Fruit fly (Drosophila melanogaster) whole organism, embryonic: ENCODE data around the gene CG4393.

Source experiments
- Abd-B ChIP-seq: fragments of 200-800 bp; sonication (Bioruptor generic); optimal IDR thresholded peaks from 2 replicates; lab custom pipeline; 2018; ENCODE audit warnings: missing biosample characterization, mild to moderate bottlenecking, missing genetic modification characterization, moderate library complexity
- Adf1 ChIP-seq: fragments of 200-800 bp; sonication (Bioruptor generic); IDR thresholded peaks from 2 replicates; pipeline ENCODE4 v1.3.6; 2022; ENCODE audit warnings: missing biosample characterization, missing genetic modification characterization
- Asciz ChIP-seq: fragments of 200-800 bp; sonication (Bioruptor generic); optimal IDR thresholded peaks from 2 replicates; lab custom pipeline; 2017; ENCODE audit warnings: missing biosample characterization, mild to moderate bottlenecking, missing genetic modification characterization, missing genetic modification reagents
- Atf6 ChIP-seq: fragments of 200-800 bp; sonication (Bioruptor generic); IDR thresholded peaks from 2 replicates; pipeline ENCODE4 v1.3.6; 2022; ENCODE audit warnings: missing biosample characterization, missing genetic modification characterization
- CG10267 ChIP-seq: fragments of 200-800 bp; sonication (Bioruptor generic); optimal IDR thresholded peaks from 2 replicates; lab custom pipeline; 2018; ENCODE audit warnings: missing biosample characterization, mild to moderate bottlenecking, missing genetic modification characterization, moderate library complexity
- CG10366 ChIP-seq: fragments of 200-800 bp; sonication (Bioruptor generic); IDR thresholded peaks from 2 replicates; pipeline ENCODE4 v1.3.6; 2022; ENCODE audit warnings: missing biosample characterization, missing genetic modification characterization
- CG11085 ChIP-seq: fragments of 200-800 bp; sonication (Bioruptor generic); IDR thresholded peaks from 2 replicates; pipeline ENCODE4 v1.3.6; 2022; ENCODE audit warnings: missing biosample characterization, missing genetic modification characterization
- CG11504 ChIP-seq: fragments of 200-800 bp; sonication (Bioruptor generic); optimal IDR thresholded peaks from 3 replicates; lab custom pipeline; 2019; ENCODE audit warnings: missing biosample characterization, mild to moderate bottlenecking, missing genetic modification characterization, moderate library complexity
- CG12104 ChIP-seq: fragments of 200-800 bp; sonication (Bioruptor generic); optimal IDR thresholded peaks from 3 replicates; lab custom pipeline; 2016; ENCODE audit warnings: missing biosample characterization, missing genetic modification characterization
- CG1233 ChIP-seq: fragments of 200-800 bp; sonication (Bioruptor generic); optimal IDR thresholded peaks from 4 replicates; lab custom pipeline; 2018; ENCODE audit warnings: missing biosample characterization, mild to moderate bottlenecking, missing genetic modification characterization
- CG12391 ChIP-seq: fragments of 200-800 bp; sonication (Bioruptor generic); optimal IDR thresholded peaks from 3 replicates; lab custom pipeline; 2018; ENCODE audit warnings: missing biosample characterization, mild to moderate bottlenecking, missing genetic modification characterization, moderate library complexity
- CG12769 ChIP-seq: fragments of 200-800 bp; sonication (Bioruptor generic); optimal IDR thresholded peaks from 2 replicates; lab custom pipeline; 2019; ENCODE audit warnings: missing biosample characterization, mild to moderate bottlenecking, missing genetic modification characterization, moderate library complexity
- CG17912 ChIP-seq: fragments of 200-800 bp; sonication (Bioruptor generic); optimal IDR thresholded peaks from 2 replicates; lab custom pipeline; 2018; ENCODE audit warnings: missing biosample characterization, mild to moderate bottlenecking, missing genetic modification characterization
- CG2199 ChIP-seq: fragments of 200-800 bp; sonication (Bioruptor generic); IDR thresholded peaks from 3 replicates; pipeline ENCODE4 v1.3.6; 2022; ENCODE audit warnings: missing biosample characterization, missing genetic modification characterization
- CG30431 ChIP-seq: fragments of 200-800 bp; sonication (Bioruptor generic); optimal IDR thresholded peaks from 2 replicates; lab custom pipeline; 2017; ENCODE audit warnings: missing biosample characterization, missing genetic modification characterization
- CG34422 ChIP-seq: fragments of 200-800 bp; sonication (Bioruptor generic); IDR thresholded peaks from 3 replicates; pipeline ENCODE4 v1.3.6; 2022; ENCODE audit warnings: missing biosample characterization, missing genetic modification characterization
- CG4730 ChIP-seq: fragments of 200-800 bp; sonication (Bioruptor generic); IDR thresholded peaks from 2 replicates; pipeline ENCODE4 v1.3.6; 2022; ENCODE audit warnings: missing biosample characterization, missing genetic modification characterization
- Camta ChIP-seq: fragments of 200-800 bp; sonication (Bioruptor generic); optimal IDR thresholded peaks from 2 replicates; lab custom pipeline; 2016; ENCODE audit warnings: missing biosample characterization, missing genetic modification characterization
- CrebB ChIP-seq: fragments of 200-800 bp; sonication (Bioruptor generic); optimal IDR thresholded peaks from 3 replicates; lab custom pipeline; 2018; ENCODE audit warnings: missing biosample characterization, mild to moderate bottlenecking, missing genetic modification characterization
- D19B ChIP-seq: fragments of 200-800 bp; sonication (Bioruptor generic); optimal IDR thresholded peaks from 2 replicates; lab custom pipeline; 2017; ENCODE audit warnings: missing biosample characterization, mild to moderate bottlenecking, missing genetic modification characterization
- Dll ChIP-seq: fragments of 200-800 bp; sonication (Bioruptor generic); IDR thresholded peaks from 4 replicates; pipeline ENCODE4 v1.3.6; 2022; ENCODE audit warnings: missing biosample characterization, missing genetic modification characterization; ENCODE audit not compliant: partially characterized antibody
- H2.0 ChIP-seq: fragments of 200-800 bp; sonication (Bioruptor generic); IDR thresholded peaks from 2 replicates; pipeline ENCODE4 v1.3.6; 2022; ENCODE audit warnings: missing biosample characterization, missing genetic modification characterization
- HLHmδ ChIP-seq: fragments of 200-800 bp; sonication (Bioruptor generic); optimal IDR thresholded peaks from 2 replicates; lab custom pipeline; 2018; ENCODE audit warnings: missing biosample characterization, mild to moderate bottlenecking, missing genetic modification characterization, moderate library complexity
- Hmr ChIP-seq: fragments of 200-800 bp; sonication (Bioruptor generic); optimal IDR thresholded peaks from 3 replicates; lab custom pipeline; 2017; ENCODE audit warnings: mild to moderate bottlenecking, missing biosample characterization, missing genetic modification reagents, missing genetic modification characterization
- Ptx1 ChIP-seq: fragments of 200-800 bp; sonication (Bioruptor generic); IDR thresholded peaks from 2 replicates; pipeline ENCODE4 v1.3.6; 2022; ENCODE audit warnings: missing biosample characterization, missing genetic modification characterization
- Ssrp ChIP-seq: fragments of 200-800 bp; sonication (Bioruptor generic); optimal IDR thresholded peaks from 2 replicates; lab custom pipeline; 2018; ENCODE audit warnings: missing biosample characterization, mild to moderate bottlenecking, missing genetic modification characterization, moderate library complexity
- Xbp1 ChIP-seq: fragments of 200-800 bp; sonication (Bioruptor generic); optimal IDR thresholded peaks from 3 replicates; lab custom pipeline; 2016; ENCODE audit warnings: missing biosample characterization, mild to moderate bottlenecking, missing genetic modification characterization
- Xrp1 ChIP-seq: fragments of 200-800 bp; sonication (Bioruptor generic); IDR thresholded peaks from 2 replicates; pipeline ENCODE4 v1.3.6; 2022; ENCODE audit warnings: missing biosample characterization, missing genetic modification characterization
- az2 ChIP-seq: fragments of 200-800 bp; sonication (Bioruptor generic); optimal IDR thresholded peaks from 3 replicates; lab custom pipeline; 2016; ENCODE audit warnings: missing biosample characterization, missing genetic modification characterization
- bcd ChIP-seq: fragments of 200-800 bp; sonication (Bioruptor generic); optimal IDR thresholded peaks from 2 replicates; lab custom pipeline; 2017; ENCODE audit warnings: missing biosample characterization, mild to moderate bottlenecking, missing genetic modification characterization
- caup ChIP-seq: fragments of 200-800 bp; sonication (Bioruptor generic); optimal IDR thresholded peaks from 3 replicates; lab custom pipeline; 2017; ENCODE audit warnings: missing biosample characterization, mild to moderate bottlenecking, missing genetic modification characterization, moderate library complexity; ENCODE audit not compliant: severe bottlenecking
- corto ChIP-seq: fragments of 200-800 bp; sonication (Bioruptor generic); optimal IDR thresholded peaks from 2 replicates; lab custom pipeline; 2016; ENCODE audit warnings: missing biosample characterization, mild to moderate bottlenecking, missing genetic modification characterization, moderate library complexity
- crol ChIP-seq: fragments of 200-800 bp; sonication (Bioruptor generic); IDR thresholded peaks from 2 replicates; pipeline ENCODE4 v1.3.6; 2022; ENCODE audit warnings: missing biosample characterization, missing genetic modification characterization
- crp ChIP-seq, 2 experiments: fragments of 200-800 bp; sonication (Bioruptor generic); optimal IDR thresholded peaks; 2 replicates in 1 of 2; 3 replicates in 1 of 2; lab custom pipeline; 2017; ENCODE audit warnings: missing biosample characterization in 2 of 2, missing genetic modification characterization in 2 of 2, mild to moderate bottlenecking in 1 of 2, moderate library complexity in 1 of 2
- dm ChIP-seq: fragments of 200-800 bp; sonication (Bioruptor generic); optimal IDR thresholded peaks from 3 replicates; lab custom pipeline; 2016; ENCODE audit warnings: missing biosample characterization, missing genetic modification characterization
- dysf ChIP-seq: fragments of 200-800 bp; sonication (Bioruptor generic); IDR thresholded peaks from 3 replicates; pipeline ENCODE4 v1.3.6; 2022; ENCODE audit warnings: missing biosample characterization, missing genetic modification characterization
- eve ChIP-seq, 2 experiments: fragments of >200 bp; optimal IDR thresholded peaks; 2 replicates each; lab custom pipeline; 2017; ENCODE audit warnings: missing biosample characterization in 2 of 2, missing genetic modification characterization in 2 of 2
- exex ChIP-seq: fragments of 200-800 bp; sonication (Bioruptor generic); optimal IDR thresholded peaks from 4 replicates; lab custom pipeline; 2018; ENCODE audit warnings: missing biosample characterization, mild to moderate bottlenecking, missing genetic modification characterization, moderate library complexity
- fd64A ChIP-seq: fragments of 200-800 bp; sonication (Bioruptor generic); optimal IDR thresholded peaks from 3 replicates; lab custom pipeline; 2018; ENCODE audit warnings: missing biosample characterization, mild to moderate bottlenecking, missing genetic modification characterization
- grau ChIP-seq: fragments of 200-800 bp; optimal IDR thresholded peaks from 3 replicates; lab custom pipeline; 2019; ENCODE audit warnings: missing biosample characterization, mild to moderate bottlenecking, missing genetic modification characterization, moderate library complexity
- lilli ChIP-seq: fragments of 200-800 bp; sonication (Bioruptor generic); optimal IDR thresholded peaks from 3 replicates; lab custom pipeline; 2016; ENCODE audit warnings: missing biosample characterization, missing genetic modification characterization
- lmd ChIP-seq: fragments of 200-800 bp; sonication (Bioruptor generic); IDR thresholded peaks from 2 replicates; pipeline ENCODE4 v1.3.6; 2022; ENCODE audit warnings: missing biosample characterization, missing genetic modification characterization
- mirr ChIP-seq: fragments of 200-800 bp; sonication (Bioruptor generic); optimal IDR thresholded peaks from 3 replicates; lab custom pipeline; 2018; ENCODE audit warnings: missing biosample characterization, mild to moderate bottlenecking, missing genetic modification characterization
- ranshi ChIP-seq: fragments of 200-800 bp; sonication (Bioruptor generic); IDR thresholded peaks from 2 replicates; pipeline ENCODE4 v1.3.6; 2022; ENCODE audit warnings: missing biosample characterization, missing genetic modification characterization
- run ChIP-seq: fragments of 200-800 bp; sonication (Bioruptor generic); optimal IDR thresholded peaks from 3 replicates; lab custom pipeline; 2018; ENCODE audit warnings: missing biosample characterization, mild to moderate bottlenecking, missing genetic modification characterization
- scrt ChIP-seq: fragments of 200-800 bp; sonication (Bioruptor generic); optimal IDR thresholded peaks from 2 replicates; lab custom pipeline; 2018; ENCODE audit warnings: missing biosample characterization, mild to moderate bottlenecking, missing genetic modification characterization, moderate library complexity
- sens ChIP-seq: fragments of 200-800 bp; sonication (Bioruptor generic); peaks from one replicate; lab custom pipeline; 2016; ENCODE audit warnings: missing biosample characterization, missing genetic modification characterization
- tna ChIP-seq: fragments of 200-800 bp; sonication (Bioruptor generic); IDR thresholded peaks from 2 replicates; pipeline ENCODE4 v1.3.6; 2022; ENCODE audit warnings: missing biosample characterization, missing genetic modification characterization; ENCODE audit not compliant: partially characterized antibody
- wor ChIP-seq: fragments of 200-800 bp; sonication (Bioruptor generic); IDR thresholded peaks from 2 replicates; pipeline ENCODE4 v1.3.6; 2022; ENCODE audit warnings: missing biosample characterization, missing genetic modification characterization

CG4393 gene

dm6 chr3R:23333334-23334035 is 51.1 kb downstream of the CG4393 start (continued):
- TF ChIP-seq Dll (GFP tag; lab: Robert Waterston, UW) (no peak), Atf6 (GFP tag; lab: Robert Waterston, UW) (no peak; the same call in 1 of the 2 replicates), CG34422 (GFP tag; lab: Robert Waterston, UW) (no peak), CG1233 (GFP tag; lab: Kevin White, UChicago) (peak; percentile 4), caup (GFP tag; lab: Kevin White, UChicago) (no peak), dm (GFP tag; lab: Kevin White, UChicago) (no peak), run (no peak), H2.0 (GFP tag; lab: Robert Waterston, UW) (peak; percentile 58), Ptx1 (GFP tag; lab: Robert Waterston, UW) (peak; percentile 46; the same call in 1 of the 2 replicates), Adf1 (GFP tag; lab: Robert Waterston, UW) (no peak), CG12391 (tag; lab: Kevin White, UChicago) (peak; percentile 57), CG30431 (peak; percentile 8), CG11504 (tag; lab: Kevin White, UChicago) (peak; percentile 62), crp (GFP tag; optimal IDR thresholded peaks at IDR 0.05; lab: Kevin White, UChicago) (no peak), scrt (peak; percentile 28), corto (GFP tag; lab: Kevin White, UChicago) (no peak), CG10267 (tag; lab: Kevin White, UChicago) (peak; percentile 44), D19B (peak; percentile 37), CrebB (tag; lab: Kevin White, UChicago) (peak; percentile 1), fd64A (GFP tag; lab: Kevin White, UChicago) (no peak), HLHmδ (GFP tag; lab: Kevin White, UChicago) (no peak), CG12769 (tag; lab: Kevin White, UChicago) (peak; percentile 51), Camta (GFP tag; lab: Kevin White, UChicago) (peak; percentile 18), Hmr (GFP tag; lab: Kevin White, UChicago) (peak; percentile 9), eve (GFP tag; optimal IDR thresholded peaks at IDR 0.05; lab: Kevin White, UChicago) (peak in 1 of 2 experiments; percentile 70), az2 (GFP tag; lab: Kevin White, UChicago) (peak; percentile 38), wor (GFP tag; lab: Robert Waterston, UW) (no peak), CG12104 (no peak), tna (GFP tag; lab: Robert Waterston, UW) (no peak), lmd (peak; percentile 38; the same call in 1 of the 2 replicates), sens (GFP tag; lab: Kevin White, UChicago) (peak; percentile 91), Asciz (GFP tag; lab: Kevin White, UChicago) (peak; percentile 15), ranshi (GFP tag; lab: Robert Waterston, UW) (no peak), Ssrp (tag; lab: Kevin White, UChicago) (peak; percentile 65), CG2199 (no peak), Abd-B (GFP tag; lab: Kevin White, UChicago) (peak; percentile 29), crol (GFP tag; lab: Robert Waterston, UW) (peak; percentile 93), dysf (GFP tag; lab: Robert Waterston, UW) (peak; percentile 23; the same call in 1 of the 3 replicates), bcd (GFP tag; lab: Kevin White, UChicago) (peak; percentile 56), grau (tag; lab: Kevin White, UChicago) (peak; percentile 58), CG10366 (GFP tag; lab: Robert Waterston, UW) (no peak; the same call in 1 of the 2 replicates), lilli (GFP tag; lab: Kevin White, UChicago) (peak; percentile 21), Xrp1 (GFP tag; lab: Robert Waterston, UW) (peak; percentile 69), CG11085 (no peak), exex (tag; lab: Kevin White, UChicago) (no peak), mirr (GFP tag; lab: Kevin White, UChicago) (no peak), CG17912 (GFP tag; lab: Kevin White, UChicago) (no peak), CG4730 (no peak), Xbp1 (GFP tag; lab: Kevin White, UChicago) (peak; percentile 63)
